Fruit fly (Drosophila melanogaster): ENCODE data around the gene nerfin-1.

Gene nerfin-1

DNA sequence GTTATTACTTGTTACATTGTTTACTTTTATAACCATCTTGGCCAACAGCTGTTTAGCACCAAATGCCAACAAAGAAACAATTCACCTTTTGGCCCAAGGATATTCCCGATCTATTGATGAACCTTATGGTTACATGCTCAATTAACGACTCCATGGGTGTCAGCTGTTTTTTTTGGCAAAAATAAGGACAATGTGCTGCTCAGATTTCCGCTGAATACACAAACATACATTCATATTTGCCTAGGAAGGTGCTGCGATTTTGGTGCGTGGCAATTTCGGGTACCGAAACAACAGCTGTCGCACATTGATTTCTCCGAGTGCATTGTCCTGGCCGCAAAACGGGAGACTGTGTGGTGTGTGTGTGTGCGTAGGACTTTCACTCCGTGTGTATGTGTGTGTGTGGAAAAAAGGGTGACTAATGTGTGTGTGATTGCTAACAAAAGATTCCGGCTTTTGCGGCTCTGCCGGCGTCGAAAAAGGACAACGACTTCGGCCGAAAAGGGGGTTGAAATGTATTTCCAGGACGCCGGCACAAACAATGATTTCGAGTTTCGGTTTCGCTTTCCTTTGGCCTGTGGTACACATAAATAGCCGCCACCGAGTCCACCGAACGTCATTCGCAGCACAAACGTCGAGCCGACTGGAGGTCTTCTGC, at the start of gene nerfin-1 (continued):
- no peak for TF ChIP-seq Asciz (GFP tag; optimal IDR thresholded peaks at IDR 0.05)
- no peak for TF ChIP-seq esg (GFP tag; conservative IDR thresholded peaks at IDR 0.05)
- no peak for TF ChIP-seq hth (optimal IDR thresholded peaks at IDR 0.05)
- TF ChIP-seq CG8944 (GFP tag; optimal IDR thresholded peaks at IDR 0.05) = no peak
- TF ChIP-seq cas (GFP tag; IDR thresholded peaks at IDR 0.05) = no peak
- peak; percentile 61 for TF ChIP-seq cg (GFP tag; optimal IDR thresholded peaks at IDR 0.05)
- no peak for TF ChIP-seq Dad (GFP tag; optimal IDR thresholded peaks at IDR 0.05)
- no peak for TF ChIP-seq corto (GFP tag; optimal IDR thresholded peaks at IDR 0.05)
- peak; percentile 24 for TF ChIP-seq CG8924 (tag; optimal IDR thresholded peaks at IDR 0.05)
- TF ChIP-seq Doc2 (GFP tag; IDR thresholded peaks at IDR 0.05) = no peak
- no peak for TF ChIP-seq CG17186 (GFP tag; optimal IDR thresholded peaks at IDR 0.05)
- TF ChIP-seq PHDP (tag; optimal IDR thresholded peaks at IDR 0.05) = no peak
- TF ChIP-seq Optix (GFP tag; IDR thresholded peaks at IDR 0.05) = no peak
- no peak for TF ChIP-seq sd (tag; optimal IDR thresholded peaks at IDR 0.05)
- TF ChIP-seq Oli (tag; optimal IDR thresholded peaks at IDR 0.05) = peak; percentile 49
- TF ChIP-seq Hmr (GFP tag; optimal IDR thresholded peaks at IDR 0.05) = peak; percentile 14
- no peak for TF ChIP-seq al (GFP tag; IDR thresholded peaks at IDR 0.05)
- TF ChIP-seq pum (GFP tag; optimal IDR thresholded peaks at IDR 0.05) = peak; percentile 17
- TF ChIP-seq rib (GFP tag; IDR thresholded peaks at IDR 0.05) = no peak
- no peak for TF ChIP-seq Hr39 (optimal IDR thresholded peaks at IDR 0.05)
- no peak for TF ChIP-seq Hand (GFP tag; optimal IDR thresholded peaks at IDR 0.05)
- no peak for TF ChIP-seq run (tag; optimal IDR thresholded peaks at IDR 0.05)
- TF ChIP-seq CG11085 (GFP tag; IDR thresholded peaks at IDR 0.05) = no peak
- TF ChIP-seq NC2β (GFP tag; optimal IDR thresholded peaks at IDR 0.05) = peak; percentile 8
- TF ChIP-seq H2.0 (GFP tag; IDR thresholded peaks at IDR 0.05) = no peak
- no peak for TF ChIP-seq Dbx (GFP tag; IDR thresholded peaks at IDR 0.05)
- TF ChIP-seq CHES-1-like (GFP tag; optimal IDR thresholded peaks at IDR 0.05) = no peak
- TF ChIP-seq Blimp-1 (GFP tag; optimal IDR thresholded peaks at IDR 0.05) = peak; percentile 14
- TF ChIP-seq mirr (GFP tag; optimal IDR thresholded peaks at IDR 0.05) = no peak
- no peak for TF ChIP-seq sqz (GFP tag; optimal IDR thresholded peaks at IDR 0.05)
- no peak for TF ChIP-seq Nf-YC (tag; optimal IDR thresholded peaks at IDR 0.05)
- no peak for TF ChIP-seq CG10147 (GFP tag; optimal IDR thresholded peaks at IDR 0.05)
- TF ChIP-seq ci (GFP tag; IDR thresholded peaks at IDR 0.05) = no peak
- TF ChIP-seq sisA (GFP tag; IDR thresholded peaks at IDR 0.05) = no peak
- TF ChIP-seq CG10979 (tag; optimal IDR thresholded peaks at IDR 0.05) = peak; percentile 45
- TF ChIP-seq pita (GFP tag; optimal IDR thresholded peaks at IDR 0.05) = no peak
- TF ChIP-seq CG2120 (GFP tag; optimal IDR thresholded peaks at IDR 0.05) = peak; percentile 7
- no peak for TF ChIP-seq HLH3B (GFP tag; IDR thresholded peaks at IDR 0.05)
- TF ChIP-seq CG12071 (GFP tag; optimal IDR thresholded peaks at IDR 0.05) = no peak
- TF ChIP-seq shn (GFP tag; optimal IDR thresholded peaks at IDR 0.05) = no peak
- no peak for TF ChIP-seq chinmo (GFP tag; IDR thresholded peaks at IDR 0.05; ENCODE audit: partially characterized antibody)
- TF ChIP-seq wek (GFP tag; optimal IDR thresholded peaks at IDR 0.05) = no peak
- TF ChIP-seq CG14050 (GFP tag; IDR thresholded peaks at IDR 0.05) = no peak
- no peak for TF ChIP-seq BEAF-32 (GFP tag; optimal IDR thresholded peaks at IDR 0.05)
- TF ChIP-seq Fer3 (tag; optimal IDR thresholded peaks at IDR 0.05) = no peak
- TF ChIP-seq CG6791 (GFP tag; IDR thresholded peaks at IDR 0.05; ENCODE audit: partially characterized antibody) = no peak
- no peak for TF ChIP-seq CG13894 (tag; optimal IDR thresholded peaks at IDR 0.05)
- no peak for TF ChIP-seq HLHmδ (GFP tag; optimal IDR thresholded peaks at IDR 0.05)
- no peak for TF ChIP-seq scrt (GFP tag; optimal IDR thresholded peaks at IDR 0.05)
- TF ChIP-seq CG8388 (GFP tag; optimal IDR thresholded peaks at IDR 0.05) = no peak
- TF ChIP-seq CG14710 (tag; optimal IDR thresholded peaks at IDR 0.05) = peak; percentile 33

Measured in whole organism, embryonic.